Worm (Caenorhabditis elegans) whole organism, young adult: ENCODE results near the gene enol-1.

Experiments used
- Y53F4B.3 ChIP-seq: fragments of 200-800 bp; sonication (Bioruptor generic); IDR thresholded peaks from 2 replicates; pipeline ENCODE4 v1.3.6; 2022; ENCODE audit warnings: missing genetic modification reagents, missing genetic modification characterization, missing compliant biosample characterization
- Y79H2A.3 ChIP-seq: fragments of 200-800 bp; sonication (Bioruptor generic); conservative IDR thresholded peaks from 2 replicates; pipeline ENCODE4 v1.3.6; 2022; ENCODE audit warnings: missing genetic modification reagents, missing genetic modification characterization, missing compliant biosample characterization
- cebp-1 ChIP-seq, 2 experiments: fragments of 200-800 bp in 1 of 2; sonication (Bioruptor generic) in 1 of 2; sonication (generic microtip) in 1 of 2; IDR thresholded peaks in 1 of 2; optimal IDR thresholded peaks in 1 of 2; 2 replicates each; pipeline versions ENCODE4 v1.3.6 to Lab custom; 2017 to 2022; ENCODE audit warnings: missing compliant biosample characterization in 2 of 2, missing genetic modification characterization in 2 of 2, mild to moderate bottlenecking in 1 of 2, missing genetic modification reagents in 1 of 2, moderate library complexity in 1 of 2
- snpc-4 ChIP-seq, 5 experiments: fragments of 150-350 bp in 1 of 5; sonication (generic microtip) in 4 of 5; optimal IDR thresholded peaks; 2 replicates each; lab custom pipeline; 2014 to 2018; ENCODE audit warnings: missing genetic modification characterization in 5 of 5, missing biosample characterization in 3 of 5, antibody characterized with exemption in 2 of 5, mild to moderate bottlenecking in 2 of 5, missing compliant biosample characterization in 2 of 5, missing genotype in 2 of 5, moderate library complexity in 2 of 5, missing genetic modification reagents in 1 of 5

ce11 chrII:8927253-8927791, 3.5 kb upstream of the enol-1 start, which contains the start of gene cct-2:
- TF ChIP-seq cebp-1 (GFP tag; IDR thresholded peaks at IDR 0.05; lab: Robert Waterston, UW): no peak
- no peak for TF ChIP-seq cebp-1 (tag; optimal IDR thresholded peaks at IDR 0.05; lab: Kevin White, UChicago)
- no peak for TF ChIP-seq snpc-4 (GFP tag; optimal IDR thresholded peaks at IDR 0.05; lab: Kevin White, UChicago)
- peak in 1 of 4 experiments; percentile 59 for TF ChIP-seq snpc-4 (tag; optimal IDR thresholded peaks at IDR 0.05; lab: Kevin White, UChicago)
- no peak for TF ChIP-seq Y53F4B.3
- no peak for TF ChIP-seq Y79H2A.3 (GFP tag; lab: Robert Waterston, UW)
